Worm (Caenorhabditis elegans): Measurements from ENCODE around the gene let-858.

DNA sequence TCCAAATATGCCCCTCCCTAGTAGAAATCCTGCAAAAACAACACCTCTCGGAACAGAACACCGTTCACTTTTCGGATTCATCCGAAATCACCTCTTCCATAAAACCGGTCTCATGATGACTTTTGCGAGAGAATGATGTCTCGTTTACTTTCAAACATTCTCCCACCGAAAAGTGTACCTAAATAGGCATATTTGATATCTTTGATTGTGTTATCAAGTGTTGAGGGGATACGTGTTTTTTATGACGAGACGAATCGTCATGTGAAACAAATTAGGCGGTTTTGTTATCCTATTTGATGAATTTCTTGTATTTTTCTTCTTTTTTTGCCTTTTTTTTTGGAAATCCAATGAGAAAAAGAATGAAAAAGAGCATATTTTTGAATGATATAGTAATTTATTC is 7.0 kb upstream of the let-858 start:
- TF ChIP-seq dao-5 (tag; optimal IDR thresholded peaks at IDR 0.05) (no peak), him-1 (tag; optimal IDR thresholded peaks at IDR 0.05) (no peak), W03F9.2 (tag; optimal IDR thresholded peaks at IDR 0.05) (no peak)
